Worm (Caenorhabditis elegans) whole organism, late embryonic: ENCODE data around the gene erp-44.3.

ENCODE experiments used
- C08G9.2 ChIP-seq: sonication (generic microtip); optimal IDR thresholded peaks from 2 replicates; lab custom pipeline; 2016; ENCODE audit warnings: mild to moderate bottlenecking, missing genetic modification characterization, moderate library complexity, missing compliant biosample characterization
- C38D4.7 ChIP-seq: fragments of 200-800 bp; sonication (Bioruptor generic); optimal IDR thresholded peaks from 2 replicates; lab custom pipeline; 2018; ENCODE audit warnings: mild to moderate bottlenecking, missing genetic modification characterization, moderate library complexity, missing compliant biosample characterization
- F13H6.1 ChIP-seq: sonication (generic microtip); optimal IDR thresholded peaks from 2 replicates; lab custom pipeline; 2016; ENCODE audit warnings: missing genetic modification characterization, missing compliant biosample characterization
- K09A11.1 ChIP-seq: sonication (generic microtip); optimal IDR thresholded peaks from 2 replicates; lab custom pipeline; 2017; ENCODE audit warnings: antibody characterized with exemption, mild to moderate bottlenecking, missing genetic modification characterization, missing compliant biosample characterization; ENCODE audit not compliant: insufficient read depth
- ceh-18 ChIP-seq: sonication (generic microtip); optimal IDR thresholded peaks from 2 replicates; lab custom pipeline; 2016; ENCODE audit warnings: missing genetic modification characterization, missing compliant biosample characterization
- ceh-19 ChIP-seq: fragments of 200-800 bp; sonication (Bioruptor generic); optimal IDR thresholded peaks from 2 replicates; lab custom pipeline; 2018; ENCODE audit warnings: mild to moderate bottlenecking, missing genetic modification characterization, missing compliant biosample characterization
- ceh-2 ChIP-seq: sonication (generic microtip); optimal IDR thresholded peaks from 2 replicates; lab custom pipeline; 2016; ENCODE audit warnings: missing genotype, missing genetic modification characterization, missing compliant biosample characterization
- ceh-22 ChIP-seq: sonication (generic microtip); optimal IDR thresholded peaks from 2 replicates; lab custom pipeline; 2017; ENCODE audit warnings: missing biosample characterization, missing genetic modification characterization
- ceh-24 ChIP-seq: sonication (generic microtip); optimal IDR thresholded peaks from 2 replicates; lab custom pipeline; 2016; ENCODE audit warnings: mild to moderate bottlenecking, missing genetic modification characterization, missing compliant biosample characterization
- ceh-30 ChIP-seq: fragments of 150-350 bp; optimal IDR thresholded peaks from 2 replicates; lab custom pipeline; 2014; ENCODE audit warnings: missing biosample characterization, missing genetic modification characterization
- ceh-31 ChIP-seq: sonication (generic microtip); optimal IDR thresholded peaks from 2 replicates; lab custom pipeline; 2016; ENCODE audit warnings: missing genetic modification characterization, missing compliant biosample characterization
- ceh-34 ChIP-seq: sonication (generic microtip); optimal IDR thresholded peaks from 2 replicates; lab custom pipeline; 2016; ENCODE audit warnings: mild to moderate bottlenecking, missing genetic modification characterization, missing compliant biosample characterization
- ceh-45 ChIP-seq: fragments of 200-800 bp; sonication (Bioruptor generic); IDR thresholded peaks from 2 replicates; pipeline ENCODE4 v1.3.6; 2022; ENCODE audit warnings: missing genetic modification reagents, missing genetic modification characterization, missing compliant biosample characterization
- ceh-48 ChIP-seq: sonication (generic microtip); optimal IDR thresholded peaks from 2 replicates; lab custom pipeline; 2016; ENCODE audit warnings: missing genetic modification characterization, inconsistent platforms, missing compliant biosample characterization
- dmd-4 ChIP-seq: sonication (generic microtip); optimal IDR thresholded peaks from 2 replicates; lab custom pipeline; 2016; ENCODE audit warnings: borderline replicate concordance, missing genetic modification characterization, missing compliant biosample characterization
- elt-2 ChIP-seq: sonication (generic microtip); optimal IDR thresholded peaks from 2 replicates; lab custom pipeline; 2016; ENCODE audit warnings: missing genetic modification reagents, missing genetic modification characterization, missing compliant biosample characterization
- elt-4 ChIP-seq: sonication (generic microtip); optimal IDR thresholded peaks from 2 replicates; lab custom pipeline; 2016; ENCODE audit warnings: missing genetic modification characterization, missing compliant biosample characterization
- fax-1 ChIP-seq: sonication (generic microtip); optimal IDR thresholded peaks from 2 replicates; lab custom pipeline; 2016; ENCODE audit warnings: missing genotype, missing genetic modification characterization, missing compliant biosample characterization
- fkh-10 ChIP-seq: fragments of 150-350 bp; optimal IDR thresholded peaks from 2 replicates; lab custom pipeline; 2014; ENCODE audit warnings: missing biosample characterization, missing genetic modification reagents, missing genetic modification characterization
- gmeb-2 ChIP-seq: sonication (generic microtip); optimal IDR thresholded peaks from 2 replicates; lab custom pipeline; 2016; ENCODE audit warnings: missing genetic modification characterization, inconsistent platforms, missing compliant biosample characterization
- hlh-13 ChIP-seq: fragments of 200-800 bp; sonication (Bioruptor generic); optimal IDR thresholded peaks from 2 replicates; lab custom pipeline; 2018; ENCODE audit warnings: mild to moderate bottlenecking, missing genetic modification characterization, missing compliant biosample characterization
- lim-6 ChIP-seq: sonication (generic microtip); optimal IDR thresholded peaks from 2 replicates; lab custom pipeline; 2016; ENCODE audit warnings: missing genetic modification characterization, missing compliant biosample characterization
- mec-3 ChIP-seq: sonication (generic microtip); optimal IDR thresholded peaks from 2 replicates; lab custom pipeline; 2016; ENCODE audit warnings: borderline replicate concordance, missing genetic modification characterization, missing compliant biosample characterization
- nhr-11 ChIP-seq: fragments of 150-350 bp; optimal IDR thresholded peaks from 2 replicates; lab custom pipeline; 2014; ENCODE audit warnings: missing biosample characterization, missing genetic modification characterization
- nhr-232 ChIP-seq: sonication (generic microtip); optimal IDR thresholded peaks from 2 replicates; lab custom pipeline; 2016; ENCODE audit warnings: missing genetic modification characterization, missing compliant biosample characterization
- pag-3 ChIP-seq: sonication (generic microtip); optimal IDR thresholded peaks from 2 replicates; lab custom pipeline; 2016; ENCODE audit warnings: missing compliant biosample characterization, missing genetic modification characterization, borderline replicate concordance
- pat-9 ChIP-seq: fragments of 200-800 bp; sonication (Bioruptor generic); optimal IDR thresholded peaks from 2 replicates; lab custom pipeline; 2018; ENCODE audit warnings: mild to moderate bottlenecking, missing genetic modification characterization, moderate library complexity, missing compliant biosample characterization
- pax-1 ChIP-seq: fragments of 150-350 bp; optimal IDR thresholded peaks from 2 replicates; lab custom pipeline; 2014; ENCODE audit warnings: missing biosample characterization, missing genetic modification characterization
- pha-2 ChIP-seq: sonication (generic microtip); optimal IDR thresholded peaks from 2 replicates; lab custom pipeline; 2017; ENCODE audit warnings: mild to moderate bottlenecking, missing genetic modification characterization, missing compliant biosample characterization
- pha-4 ChIP-seq: fragments of 150-350 bp; optimal IDR thresholded peaks from 2 replicates; lab custom pipeline; 2018; ENCODE audit warnings: missing biosample characterization, missing genetic modification reagents, missing genetic modification characterization
- pros-1 ChIP-seq: fragments of 150-350 bp; optimal IDR thresholded peaks from 2 replicates; lab custom pipeline; 2014; ENCODE audit warnings: missing biosample characterization, missing genetic modification reagents, missing genetic modification characterization
- ref-2 ChIP-seq: sonication (generic microtip); optimal IDR thresholded peaks from 2 replicates; lab custom pipeline; 2016; ENCODE audit warnings: missing genetic modification characterization, missing compliant biosample characterization
- sdc-2 ChIP-seq: sonication (generic microtip); optimal IDR thresholded peaks from 2 replicates; lab custom pipeline; 2016; ENCODE audit warnings: missing genotype, missing genetic modification characterization, missing compliant biosample characterization
- sox-2 ChIP-seq: fragments of 200-800 bp; sonication (Bioruptor generic); IDR thresholded peaks from 2 replicates; pipeline ENCODE4 v1.3.6; 2022; ENCODE audit warnings: missing genetic modification reagents, missing genetic modification characterization, missing compliant biosample characterization
- sox-4 ChIP-seq: sonication (generic microtip); optimal IDR thresholded peaks from 2 replicates; lab custom pipeline; 2017; ENCODE audit warnings: mild to moderate bottlenecking, missing genetic modification characterization, inconsistent platforms, missing compliant biosample characterization
- tbx-2 ChIP-seq: sonication (generic microtip); optimal IDR thresholded peaks from 2 replicates; lab custom pipeline; 2016; ENCODE audit warnings: missing genetic modification characterization, missing compliant biosample characterization
- ttx-3 ChIP-seq: sonication (generic microtip); optimal IDR thresholded peaks from 2 replicates; lab custom pipeline; 2016; ENCODE audit warnings: missing genetic modification reagents, missing genetic modification characterization, missing compliant biosample characterization
- unc-42 ChIP-seq: sonication (generic microtip); optimal IDR thresholded peaks from 2 replicates; lab custom pipeline; 2016; ENCODE audit warnings: missing genotype, missing genetic modification characterization, missing compliant biosample characterization
- unc-55 ChIP-seq: sonication (generic microtip); optimal IDR thresholded peaks from 2 replicates; lab custom pipeline; 2017; ENCODE audit warnings: missing biosample characterization, missing genetic modification reagents, missing genetic modification characterization
- unc-86 ChIP-seq: sonication (generic microtip); optimal IDR thresholded peaks from 2 replicates; lab custom pipeline; 2016; ENCODE audit warnings: missing genetic modification characterization, missing compliant biosample characterization
- zip-5 ChIP-seq: sonication (generic microtip); optimal IDR thresholded peaks from 2 replicates; lab custom pipeline; 2016; ENCODE audit warnings: missing genetic modification characterization, missing compliant biosample characterization

Gene erp-44.3

ce11 chrIV:8161774-8162173, 39.3 kb downstream of the erp-44.3 start:
- no peak for TF ChIP-seq pha-4 (tag; lab: Kevin White, UChicago)
- no peak for TF ChIP-seq tbx-2 (tag; lab: Kevin White, UChicago)
- no peak for TF ChIP-seq elt-4 (tag; lab: Kevin White, UChicago)
- no peak for TF ChIP-seq ceh-48 (tag; lab: Kevin White, UChicago)
- TF ChIP-seq ceh-2 (tag; lab: Kevin White, UChicago), result no peak
- TF ChIP-seq zip-5, result no peak
- TF ChIP-seq pag-3, result no peak
- no peak for TF ChIP-seq ceh-24 (tag; lab: Kevin White, UChicago)
- no peak for TF ChIP-seq ref-2 (tag; lab: Kevin White, UChicago)
- no peak for TF ChIP-seq pax-1
- TF ChIP-seq pros-1, result no peak
- no peak for TF ChIP-seq pha-2 (tag; lab: Kevin White, UChicago)

ce11 chrIV:8163687-8164086, 41.2 kb downstream of the erp-44.3 start, which contains the start of gene clec-51:
Gene clec-51 (minus strand): TSS chrIV:8163800.
- no peak for TF ChIP-seq ceh-30
- TF ChIP-seq elt-2 (tag; lab: Kevin White, UChicago), result peak; percentile 4

- TF ChIP-seq fax-1 (tag; lab: Kevin White, UChicago), result no peak
- TF ChIP-seq pat-9 (tag; lab: Kevin White, UChicago), result no peak
- no peak for TF ChIP-seq unc-42 (tag; lab: Kevin White, UChicago)
- TF ChIP-seq hlh-13, result no peak
- TF ChIP-seq mec-3 (tag; lab: Kevin White, UChicago), result no peak
- no peak for TF ChIP-seq unc-86
- no peak for TF ChIP-seq dmd-4 (tag; lab: Kevin White, UChicago)
- no peak for TF ChIP-seq ceh-30
- TF ChIP-seq sox-4 (tag; lab: Kevin White, UChicago), result no peak
These were observed 42.1 kb downstream of the erp-44.3 start for ce11 chrIV:8164515-8164914.

- TF ChIP-seq ttx-3 (tag; lab: Kevin White, UChicago), result no peak
- no peak for TF ChIP-seq ceh-34 (tag; lab: Kevin White, UChicago)
- TF ChIP-seq dmd-4 (tag; lab: Kevin White, UChicago), result no peak
- no peak for TF ChIP-seq C08G9.2 (tag; lab: Kevin White, UChicago)
- TF ChIP-seq sox-2, result no peak
- TF ChIP-seq nhr-11 (tag; lab: Kevin White, UChicago), result no peak
- TF ChIP-seq C38D4.7 (GFP tag; lab: Kevin White, UChicago), result no peak
- no peak for TF ChIP-seq F13H6.1 (tag; lab: Kevin White, UChicago)
- no peak for TF ChIP-seq ceh-18 (tag; lab: Kevin White, UChicago)
- TF ChIP-seq ceh-19 (GFP tag; lab: Kevin White, UChicago), result no peak
- no peak for TF ChIP-seq gmeb-2 (tag; lab: Kevin White, UChicago)
These were observed 43.5 kb downstream of the erp-44.3 start, which contains the start of gene B0218.7 for ce11 chrIV:8165950-8166349. Gene B0218.7 (minus strand): TSS chrIV:8166050.

- no peak for TF ChIP-seq ceh-2 (tag; lab: Kevin White, UChicago)
- TF ChIP-seq ceh-31 (tag; lab: Kevin White, UChicago), result no peak
These were observed 46.2 kb downstream of the erp-44.3 start, which contains the start of gene clec-52 for ce11 chrIV:8168660-8169059. Gene clec-52 (minus strand): TSS chrIV:8168760.

- no peak for TF ChIP-seq ceh-48 (tag; lab: Kevin White, UChicago)
- no peak for TF ChIP-seq lim-6
- TF ChIP-seq nhr-11 (tag; lab: Kevin White, UChicago), result no peak
- no peak for TF ChIP-seq fax-1 (tag; lab: Kevin White, UChicago)
- no peak for TF ChIP-seq sox-4 (tag; lab: Kevin White, UChicago)
- TF ChIP-seq ceh-2 (tag; lab: Kevin White, UChicago), result no peak
- no peak for TF ChIP-seq nhr-232 (tag; lab: Kevin White, UChicago)
- TF ChIP-seq unc-55 (GFP tag; lab: Kevin White, UChicago), result no peak
- no peak for TF ChIP-seq K09A11.1 (tag; lab: Kevin White, UChicago)
- TF ChIP-seq ceh-22 (tag; lab: Kevin White, UChicago), result no peak
- TF ChIP-seq ceh-45 (GFP tag; lab: Robert Waterston, UW), result no peak
- TF ChIP-seq C38D4.7 (GFP tag; lab: Kevin White, UChicago), result no peak
- TF ChIP-seq pros-1, result no peak
- no peak for TF ChIP-seq sdc-2 (tag; lab: Kevin White, UChicago)
- no peak for TF ChIP-seq elt-2 (tag; lab: Kevin White, UChicago)
- TF ChIP-seq mec-3 (tag; lab: Kevin White, UChicago), result no peak
- no peak for TF ChIP-seq fkh-10 (GFP tag; lab: Kevin White, UChicago)
- TF ChIP-seq ttx-3 (tag; lab: Kevin White, UChicago), result no peak
These were observed 47.2 kb downstream of the erp-44.3 start, which contains the start of gene C07G1.15 for ce11 chrIV:8169674-8170073. Gene C07G1.15 (plus strand): TSS chrIV:8169974.
